Worm (Caenorhabditis elegans): Measurements from ENCODE around the gene nhr-137.

nhr-137 gene

ce11 chrX:6668911-6669310, at the start of gene nhr-137:
TSS of gene nhr-137 (minus strand) at chrX:6669011.
- TF ChIP-seq ztf-23 (GFP tag; IDR thresholded peaks at IDR 0.05) (no peak), ref-1 (GFP tag; conservative IDR thresholded peaks at IDR 0.05) (no peak), klf-2 (GFP tag; conservative IDR thresholded peaks at IDR 0.05) (no peak), cog-1 (tag; optimal IDR thresholded peaks at IDR 0.05) (no peak), flt-1 (GFP tag; IDR thresholded peaks at IDR 0.05) (no peak), T22C8.4 (GFP tag; IDR thresholded peaks at IDR 0.05) (no peak), tab-1 (GFP tag; IDR thresholded peaks at IDR 0.05) (no peak), med-1 (GFP tag; optimal IDR thresholded peaks at IDR 0.05; ENCODE audit: insufficient read depth) (no peak), ztf-29 (GFP tag; IDR thresholded peaks at IDR 0.05) (no peak)

ce11 chrX:6718595-6718994, 49.8 kb upstream of the nhr-137 start, which contains the start of gene smf-2:
TSS of gene smf-2 (minus strand) at chrX:6718695.
- TF ChIP-seq klf-2 (GFP tag; conservative IDR thresholded peaks at IDR 0.05) (no peak), tab-1 (GFP tag; IDR thresholded peaks at IDR 0.05) (no peak), ztf-29 (GFP tag; IDR thresholded peaks at IDR 0.05) (no peak), cog-1 (tag; optimal IDR thresholded peaks at IDR 0.05) (no peak), ref-1 (GFP tag; conservative IDR thresholded peaks at IDR 0.05) (no peak), med-1 (GFP tag; optimal IDR thresholded peaks at IDR 0.05; ENCODE audit: insufficient read depth) (no peak), ztf-23 (GFP tag; IDR thresholded peaks at IDR 0.05) (no peak), flt-1 (GFP tag; IDR thresholded peaks at IDR 0.05) (no peak), T22C8.4 (GFP tag; IDR thresholded peaks at IDR 0.05) (no peak)

- TF ChIP-seq klf-2 (GFP tag; conservative IDR thresholded peaks at IDR 0.05) (no peak), T22C8.4 (GFP tag; IDR thresholded peaks at IDR 0.05) (no peak), cog-1 (tag; optimal IDR thresholded peaks at IDR 0.05) (no peak), flt-1 (GFP tag; IDR thresholded peaks at IDR 0.05) (no peak), tab-1 (GFP tag; IDR thresholded peaks at IDR 0.05) (no peak), med-1 (GFP tag; optimal IDR thresholded peaks at IDR 0.05; ENCODE audit: insufficient read depth) (no peak), ref-1 (GFP tag; conservative IDR thresholded peaks at IDR 0.05) (no peak), ztf-29 (GFP tag; IDR thresholded peaks at IDR 0.05) (no peak), ztf-23 (GFP tag; IDR thresholded peaks at IDR 0.05) (no peak)
Observed at ce11 chrX:6713277-6713676, 44.5 kb upstream of the nhr-137 start, which contains the start of gene nas-11. TSS of gene nas-11 (plus strand) at chrX:6713577.

ce11 chrX:6709238-6709637, 40.4 kb upstream of the nhr-137 start, which contains the start of gene acr-3:
TSS of gene acr-3 (plus strand) at chrX:6709538.
- no peak for TF ChIP-seq tab-1 (GFP tag; IDR thresholded peaks at IDR 0.05)
- TF ChIP-seq flt-1 (GFP tag; IDR thresholded peaks at IDR 0.05): no peak
- no peak for TF ChIP-seq ztf-29 (GFP tag; IDR thresholded peaks at IDR 0.05)
- TF ChIP-seq cog-1 (tag; optimal IDR thresholded peaks at IDR 0.05): no peak
- TF ChIP-seq T22C8.4 (GFP tag; IDR thresholded peaks at IDR 0.05): no peak
- no peak for TF ChIP-seq ztf-23 (GFP tag; IDR thresholded peaks at IDR 0.05)
- no peak for TF ChIP-seq klf-2 (GFP tag; conservative IDR thresholded peaks at IDR 0.05)

- no peak for TF ChIP-seq ref-1 (GFP tag; conservative IDR thresholded peaks at IDR 0.05)
- no peak for TF ChIP-seq med-1 (GFP tag; optimal IDR thresholded peaks at IDR 0.05; ENCODE audit: insufficient read depth)
- TF ChIP-seq T22C8.4 (GFP tag; IDR thresholded peaks at IDR 0.05): no peak
- no peak for TF ChIP-seq ztf-29 (GFP tag; IDR thresholded peaks at IDR 0.05)
- TF ChIP-seq klf-2 (GFP tag; conservative IDR thresholded peaks at IDR 0.05): no peak
- no peak for TF ChIP-seq ztf-23 (GFP tag; IDR thresholded peaks at IDR 0.05)
- no peak for TF ChIP-seq cog-1 (tag; optimal IDR thresholded peaks at IDR 0.05)
- no peak for TF ChIP-seq tab-1 (GFP tag; IDR thresholded peaks at IDR 0.05)
- TF ChIP-seq flt-1 (GFP tag; IDR thresholded peaks at IDR 0.05): no peak
Observed at ce11 chrX:6705156-6705555, 36.3 kb upstream of the nhr-137 start.

ce11 chrX:6702249-6702648, 33.4 kb upstream of the nhr-137 start, which contains the start of gene acr-2:
TSS of gene acr-2 (plus strand) at chrX:6702549.
- TF ChIP-seq T22C8.4 (GFP tag; IDR thresholded peaks at IDR 0.05): no peak
- no peak for TF ChIP-seq tab-1 (GFP tag; IDR thresholded peaks at IDR 0.05)
- no peak for TF ChIP-seq ztf-23 (GFP tag; IDR thresholded peaks at IDR 0.05)
- TF ChIP-seq cog-1 (tag; optimal IDR thresholded peaks at IDR 0.05): no peak
- TF ChIP-seq flt-1 (GFP tag; IDR thresholded peaks at IDR 0.05): no peak
- no peak for TF ChIP-seq med-1 (GFP tag; optimal IDR thresholded peaks at IDR 0.05; ENCODE audit: insufficient read depth)
- TF ChIP-seq ref-1 (GFP tag; conservative IDR thresholded peaks at IDR 0.05): no peak

ce11 chrX:6698267-6698666, 29.5 kb upstream of the nhr-137 start, which contains the start of the genes F38B6.7 and F38B6.2:
TSS of gene F38B6.7 (minus strand) at chrX:6698367.
TSS of gene F38B6.2 (plus strand) at chrX:6698533.
- TF ChIP-seq ref-1 (GFP tag; conservative IDR thresholded peaks at IDR 0.05): no peak
- TF ChIP-seq tab-1 (GFP tag; IDR thresholded peaks at IDR 0.05): no peak
- no peak for TF ChIP-seq cog-1 (tag; optimal IDR thresholded peaks at IDR 0.05)
- no peak for TF ChIP-seq med-1 (GFP tag; optimal IDR thresholded peaks at IDR 0.05; ENCODE audit: insufficient read depth)
- TF ChIP-seq ztf-23 (GFP tag; IDR thresholded peaks at IDR 0.05): no peak
- no peak for TF ChIP-seq T22C8.4 (GFP tag; IDR thresholded peaks at IDR 0.05)
- no peak for TF ChIP-seq ztf-29 (GFP tag; IDR thresholded peaks at IDR 0.05)
- TF ChIP-seq flt-1 (GFP tag; IDR thresholded peaks at IDR 0.05): no peak
- no peak for TF ChIP-seq klf-2 (GFP tag; conservative IDR thresholded peaks at IDR 0.05)

ce11 chrX:6693331-6693730, 24.5 kb upstream of the nhr-137 start, which contains the start of gene F38B6.3:
TSS of gene F38B6.3 (plus strand) at chrX:6693631.
- TF ChIP-seq ref-1 (GFP tag; conservative IDR thresholded peaks at IDR 0.05) (no peak), T22C8.4 (GFP tag; IDR thresholded peaks at IDR 0.05) (no peak), klf-2 (GFP tag; conservative IDR thresholded peaks at IDR 0.05) (no peak), cog-1 (tag; optimal IDR thresholded peaks at IDR 0.05) (no peak), ztf-23 (GFP tag; IDR thresholded peaks at IDR 0.05) (no peak), ztf-29 (GFP tag; IDR thresholded peaks at IDR 0.05) (no peak), tab-1 (GFP tag; IDR thresholded peaks at IDR 0.05) (no peak), med-1 (GFP tag; optimal IDR thresholded peaks at IDR 0.05; ENCODE audit: insufficient read depth) (no peak), flt-1 (GFP tag; IDR thresholded peaks at IDR 0.05) (no peak)

ce11 chrX:6692896-6693295, 24.1 kb upstream of the nhr-137 start:
- TF ChIP-seq klf-2 (GFP tag; conservative IDR thresholded peaks at IDR 0.05) (no peak), ztf-29 (GFP tag; IDR thresholded peaks at IDR 0.05) (no peak), ref-1 (GFP tag; conservative IDR thresholded peaks at IDR 0.05) (no peak)

ce11 chrX:6691653-6692052, 22.8 kb upstream of the nhr-137 start:
- TF ChIP-seq T22C8.4 (GFP tag; IDR thresholded peaks at IDR 0.05): no peak
- TF ChIP-seq klf-2 (GFP tag; conservative IDR thresholded peaks at IDR 0.05): no peak
- TF ChIP-seq cog-1 (tag; optimal IDR thresholded peaks at IDR 0.05): no peak
- no peak for TF ChIP-seq ztf-29 (GFP tag; IDR thresholded peaks at IDR 0.05)
- no peak for TF ChIP-seq ztf-23 (GFP tag; IDR thresholded peaks at IDR 0.05)
- TF ChIP-seq med-1 (GFP tag; optimal IDR thresholded peaks at IDR 0.05; ENCODE audit: insufficient read depth): no peak
- no peak for TF ChIP-seq ref-1 (GFP tag; conservative IDR thresholded peaks at IDR 0.05)
- TF ChIP-seq tab-1 (GFP tag; IDR thresholded peaks at IDR 0.05): no peak
- no peak for TF ChIP-seq flt-1 (GFP tag; IDR thresholded peaks at IDR 0.05)

All from whole organism, midembryonic.